Fruit fly (Drosophila melanogaster) whole organism, pupa: ENCODE results near the gene CG18641.
A peak's percentile ranks its signal among the peaks of the same experiment; 100 is the strongest.

Experiments used
- CG14655 ChIP-seq: fragments of 200-800 bp; sonication (Bioruptor generic); optimal IDR thresholded peaks from 3 replicates; lab custom pipeline; 2017; ENCODE audit warnings: mild to moderate bottlenecking, missing biosample characterization, missing genetic modification reagents, missing genetic modification characterization
- CG32121 ChIP-seq: fragments of 200-800 bp; sonication (Bioruptor generic); IDR thresholded peaks from 2 replicates; pipeline ENCODE4 v1.3.6; 2022; ENCODE audit warnings: missing biosample characterization, missing genetic modification characterization
- CG8301 ChIP-seq: fragments of 200-800 bp; sonication (Bioruptor generic); optimal IDR thresholded peaks from 2 replicates; lab custom pipeline; 2018; ENCODE audit warnings: missing biosample characterization, mild to moderate bottlenecking, missing genetic modification characterization
- Pif1A ChIP-seq: fragments of 200-800 bp; sonication (Bioruptor generic); optimal IDR thresholded peaks from 3 replicates; lab custom pipeline; 2016; ENCODE audit warnings: missing biosample characterization, missing genetic modification characterization
- Pif1B ChIP-seq: fragments of 200-800 bp; sonication (Bioruptor generic); optimal IDR thresholded peaks from 3 replicates; lab custom pipeline; 2016; ENCODE audit warnings: missing biosample characterization, missing genetic modification characterization
- gl ChIP-seq: fragments of 200-800 bp; sonication (Bioruptor generic); optimal IDR thresholded peaks from 2 replicates; lab custom pipeline; 2018; ENCODE audit warnings: missing biosample characterization, mild to moderate bottlenecking, missing genetic modification characterization

dm6 chr2L:2433494-2434054, 18.5 kb upstream of the CG18641 start:
- TF ChIP-seq Pif1B = peak; percentile 97
- peak; percentile 97 for TF ChIP-seq CG32121 (GFP tag; lab: Robert Waterston, UW)
- peak; percentile 98 for TF ChIP-seq gl (tag; lab: Kevin White, UChicago)
- peak; percentile 98 for TF ChIP-seq CG8301 (tag; lab: Kevin White, UChicago)
- TF ChIP-seq CG14655 (GFP tag; lab: Kevin White, UChicago) = peak; percentile 98
- peak; percentile 99 for TF ChIP-seq Pif1A (GFP tag; lab: Kevin White, UChicago)
